Worm (Caenorhabditis elegans) whole organism, early embryonic: ENCODE data around the gene acr-14.

Source experiments
- B0310.2 ChIP-seq: sonication (generic microtip); optimal IDR thresholded peaks from 2 replicates; lab custom pipeline; 2016; ENCODE audit warnings: mild to moderate bottlenecking, missing genetic modification characterization, missing compliant biosample characterization
- F13C5.2 ChIP-seq: sonication (generic microtip); optimal IDR thresholded peaks from 2 replicates; lab custom pipeline; 2017; ENCODE audit warnings: mild to moderate bottlenecking, missing genetic modification characterization, inconsistent platforms, missing compliant biosample characterization
- aly-1 ChIP-seq: sonication (generic microtip); optimal IDR thresholded peaks from 2 replicates; lab custom pipeline; 2016; ENCODE audit warnings: missing genetic modification characterization, missing compliant biosample characterization
- ama-1 ChIP-seq: fragments of 150-350 bp; optimal IDR thresholded peaks from 2 replicates; lab custom pipeline; 2014
- ceh-13 ChIP-seq: fragments of 200-800 bp; sonication (Bioruptor generic); optimal IDR thresholded peaks from 2 replicates; lab custom pipeline; 2018; ENCODE audit warnings: mild to moderate bottlenecking, missing genetic modification characterization, missing compliant biosample characterization
- ceh-36 ChIP-seq: sonication (generic microtip); optimal IDR thresholded peaks from 2 replicates; lab custom pipeline; 2016; ENCODE audit warnings: missing genetic modification characterization, inconsistent platforms, missing compliant biosample characterization
- ets-7 ChIP-seq: sonication (generic microtip); optimal IDR thresholded peaks from 2 replicates; lab custom pipeline; 2016; ENCODE audit warnings: missing genotype, missing genetic modification characterization, missing compliant biosample characterization
- flt-1 ChIP-seq: fragments of 200-800 bp; sonication (Bioruptor generic); IDR thresholded peaks from 2 replicates; pipeline ENCODE4 v1.3.6; 2022; ENCODE audit warnings: missing genetic modification characterization, missing compliant biosample characterization
- hmbx-1 ChIP-seq: sonication (generic microtip); optimal IDR thresholded peaks from 2 replicates; lab custom pipeline; 2016; ENCODE audit warnings: mild to moderate bottlenecking, missing genetic modification characterization, missing compliant biosample characterization
- hmg-4 ChIP-seq: fragments of 200-800 bp; sonication (Bioruptor generic); optimal IDR thresholded peaks from 2 replicates; lab custom pipeline; 2018; ENCODE audit warnings: mild to moderate bottlenecking, missing genetic modification characterization, missing compliant biosample characterization
- hnd-1 ChIP-seq: sonication (generic microtip); optimal IDR thresholded peaks from 2 replicates; lab custom pipeline; 2016; ENCODE audit warnings: missing genetic modification characterization, missing compliant biosample characterization
- pes-1 ChIP-seq: fragments of 200-800 bp; sonication (Bioruptor generic); IDR thresholded peaks from 2 replicates; pipeline ENCODE4 v1.3.6; 2022; ENCODE audit warnings: missing genetic modification reagents, missing genetic modification characterization, missing compliant biosample characterization
- scrt-1 ChIP-seq: fragments of 200-800 bp; sonication (Bioruptor generic); IDR thresholded peaks from 2 replicates; pipeline ENCODE4 v1.3.6; 2022; ENCODE audit warnings: missing genetic modification characterization, missing compliant biosample characterization
- sea-1 ChIP-seq: fragments of 200-800 bp; sonication (Bioruptor generic); conservative IDR thresholded peaks from 2 replicates; pipeline ENCODE4 v1.3.6; 2022; ENCODE audit warnings: missing genetic modification characterization, missing compliant biosample characterization
- tbx-11 ChIP-seq: fragments of 200-800 bp; sonication (Bioruptor generic); IDR thresholded peaks from 2 replicates; pipeline ENCODE4 v1.3.6; 2022; ENCODE audit warnings: missing genetic modification characterization, missing compliant biosample characterization
- tbx-37 ChIP-seq: fragments of 200-800 bp; sonication (Bioruptor generic); conservative IDR thresholded peaks from 2 replicates; pipeline ENCODE4 v1.3.6; 2022; ENCODE audit warnings: missing genetic modification reagents, missing genetic modification characterization, missing compliant biosample characterization
- tra-4 ChIP-seq: sonication (generic microtip); optimal IDR thresholded peaks from 2 replicates; lab custom pipeline; 2017; ENCODE audit warnings: missing genetic modification characterization, missing compliant biosample characterization

The acr-14 gene

ce11 chrII:8136818-8137217 is 40.2 kb downstream of the acr-14 start, which contains the start of gene ctns-1:
Gene ctns-1 (minus strand): TSS chrII:8136918.
- TF ChIP-seq tbx-11 (GFP tag; lab: Robert Waterston, UW) (no peak), ceh-36 (tag; lab: Kevin White, UChicago) (no peak), F13C5.2 (tag; lab: Kevin White, UChicago) (no peak), ets-7 (tag; lab: Kevin White, UChicago) (no peak), tbx-37 (GFP tag; lab: Robert Waterston, UW) (no peak), tra-4 (tag; lab: Kevin White, UChicago) (no peak), pes-1 (no peak), B0310.2 (tag; lab: Kevin White, UChicago) (no peak), scrt-1 (GFP tag; lab: Robert Waterston, UW) (no peak), hmg-4 (no peak), hmbx-1 (tag; lab: Kevin White, UChicago) (no peak), sea-1 (no peak)

DNA sequence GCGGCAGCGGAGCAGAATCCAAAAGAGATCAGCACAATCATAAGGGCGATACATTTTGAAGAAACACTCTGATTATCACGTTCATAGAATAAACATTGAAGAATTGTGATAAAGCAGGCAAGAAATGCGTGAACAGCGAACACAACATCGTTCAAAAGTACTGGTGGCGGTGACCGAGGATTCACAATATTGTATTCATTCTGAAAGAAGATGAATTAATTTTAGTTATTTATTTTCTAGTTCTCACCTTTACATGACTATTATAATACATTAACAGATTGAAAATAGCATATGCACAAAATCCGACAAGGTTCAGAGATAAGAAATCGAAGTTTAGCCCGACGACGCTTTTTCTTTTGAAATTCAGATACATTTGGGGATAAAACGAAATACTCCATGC is 41.0 kb downstream of the acr-14 start:
- TF ChIP-seq sea-1 (no peak), flt-1 (no peak), ama-1 (lab: Kevin White, UChicago) (no peak), scrt-1 (GFP tag; lab: Robert Waterston, UW) (no peak), hnd-1 (no peak), tbx-11 (GFP tag; lab: Robert Waterston, UW) (no peak), ceh-36 (tag; lab: Kevin White, UChicago) (no peak), B0310.2 (tag; lab: Kevin White, UChicago) (no peak), ets-7 (tag; lab: Kevin White, UChicago) (no peak), tbx-37 (GFP tag; lab: Robert Waterston, UW) (no peak), aly-1 (tag; lab: Kevin White, UChicago) (no peak)

DNA sequence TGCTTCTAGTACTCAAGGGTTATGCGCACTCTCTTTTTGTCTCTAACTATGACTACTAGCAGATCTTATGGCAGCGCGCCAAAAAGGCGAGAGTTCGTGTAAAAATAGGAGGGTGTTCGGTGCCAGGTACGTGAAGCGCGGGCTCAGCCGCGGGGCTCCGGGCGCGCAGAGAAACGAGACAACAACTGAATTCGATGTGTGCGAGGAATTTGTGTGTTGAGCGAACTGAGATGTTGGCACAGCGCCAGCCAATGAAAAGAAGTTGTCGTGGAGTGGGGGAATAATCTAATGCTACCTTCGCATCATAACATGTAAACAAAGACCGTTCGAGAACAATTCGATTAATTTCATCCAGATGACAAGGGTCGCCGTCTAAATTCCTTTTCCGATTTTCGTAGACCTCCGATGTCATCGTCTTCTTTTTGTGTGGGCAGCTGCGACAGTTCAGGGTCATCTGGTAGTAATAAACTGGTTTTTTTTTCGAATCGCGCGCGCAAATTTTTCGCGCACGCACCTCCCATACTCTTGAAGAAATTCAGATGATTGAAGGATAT is 45.5 kb downstream of the acr-14 start:
- TF ChIP-seq hnd-1 (no peak), pes-1 (peak; percentile 3; the same call in 1 of the 2 replicates), ama-1 (lab: Kevin White, UChicago) (no peak)

ce11 chrII:8130792-8131191 is 46.2 kb downstream of the acr-14 start:
- no peak for TF ChIP-seq ama-1 (lab: Kevin White, UChicago)

DNA sequence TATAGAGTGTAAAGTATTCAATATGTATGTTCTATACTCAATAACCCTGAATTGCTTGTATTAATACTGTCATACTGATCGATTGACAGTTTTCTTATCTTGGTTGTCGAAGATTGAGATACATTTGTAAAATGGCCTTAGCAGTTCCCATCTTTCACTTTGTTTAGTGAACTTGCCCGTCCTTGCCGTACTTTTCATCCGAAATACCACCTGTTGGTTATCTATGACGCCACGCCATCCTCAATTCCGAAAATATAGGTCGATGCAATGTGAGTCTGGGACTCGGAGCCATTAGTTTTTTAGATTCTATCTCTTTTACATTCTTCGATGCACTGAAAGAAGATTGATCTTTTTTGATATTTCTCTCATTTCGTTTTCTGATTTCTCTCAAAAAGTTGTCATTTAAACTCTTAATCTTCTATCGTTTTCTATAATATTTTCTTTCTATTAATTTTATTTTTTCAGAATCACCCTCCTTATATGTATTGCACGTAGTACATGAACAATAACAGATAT is 47.4 kb downstream of the acr-14 start, which contains the start of gene ulp-4:
Gene ulp-4 (plus strand): TSS at position 466 of the 516 bp plus-strand sequence.
- TF ChIP-seq pes-1 (no peak), tra-4 (tag; lab: Kevin White, UChicago) (no peak)

DNA sequence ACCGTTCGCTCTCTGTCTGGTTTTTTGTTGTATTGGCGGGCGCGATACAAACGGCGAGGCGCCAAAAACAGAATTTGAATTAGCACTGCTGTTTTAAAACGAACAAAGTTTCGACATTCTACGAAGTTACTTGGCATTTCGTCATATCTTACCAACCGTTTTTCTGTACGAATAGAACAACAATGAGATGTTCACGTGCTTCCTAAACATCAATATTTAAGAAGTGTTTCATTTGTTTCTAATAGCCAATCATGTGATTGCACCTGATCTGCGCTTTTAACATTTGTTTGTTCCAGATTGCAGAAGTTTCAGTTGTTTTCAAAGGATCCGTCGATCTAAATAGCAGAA is 48.0 kb downstream of the acr-14 start:
- TF ChIP-seq hnd-1 (no peak), hmg-4 (peak; percentile 13)

ce11 chrII:8128273-8129039 is 48.5 kb downstream of the acr-14 start:
- TF ChIP-seq aly-1 (tag; lab: Kevin White, UChicago) (peak; percentile 76), sea-1 (0 out of 2 replicates have a peak, but pooled peaks have one; percentile 32), B0310.2 (tag; lab: Kevin White, UChicago) (no peak), tbx-37 (GFP tag; lab: Robert Waterston, UW) (peak; percentile 50; the same call in 1 of the 2 replicates), hnd-1 (no peak), ets-7 (tag; lab: Kevin White, UChicago) (peak; percentile 35), pes-1 (peak; percentile 38; the same call in 1 of the 2 replicates), flt-1 (0 out of 2 replicates have a peak, but pooled peaks have one; percentile 43), hmbx-1 (tag; lab: Kevin White, UChicago) (no peak), F13C5.2 (tag; lab: Kevin White, UChicago) (peak; percentile 64), hmg-4 (peak; percentile 91), scrt-1 (GFP tag; lab: Robert Waterston, UW) (peak; percentile 64; the same call in 1 of the 2 replicates), tra-4 (tag; lab: Kevin White, UChicago) (no peak), ceh-13 (GFP tag; lab: Kevin White, UChicago) (no peak), ama-1 (lab: Kevin White, UChicago) (no peak)

DNA sequence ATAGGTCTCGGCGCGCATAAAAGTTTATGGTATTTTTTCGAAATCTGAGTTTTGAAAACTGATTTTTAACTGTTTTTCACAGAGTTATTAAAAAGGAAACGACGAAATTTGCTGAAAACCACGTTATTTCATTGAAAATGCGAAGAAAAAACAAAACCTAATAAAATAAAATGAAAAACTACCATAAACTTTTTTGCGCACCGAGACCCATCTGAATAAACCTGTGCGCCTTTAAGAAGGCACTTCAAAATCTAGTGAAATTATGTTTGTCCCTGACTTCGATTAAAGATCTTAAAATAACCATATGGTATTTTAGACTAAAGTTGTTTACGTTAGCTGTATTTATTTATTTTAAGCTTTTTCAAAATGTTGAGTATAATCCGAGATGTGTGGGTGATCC is 49.2 kb downstream of the acr-14 start:
- TF ChIP-seq hmbx-1 (tag; lab: Kevin White, UChicago) (no peak), B0310.2 (tag; lab: Kevin White, UChicago) (no peak), tbx-11 (GFP tag; lab: Robert Waterston, UW) (no peak), tbx-37 (GFP tag; lab: Robert Waterston, UW) (no peak), tra-4 (tag; lab: Kevin White, UChicago) (no peak), ama-1 (lab: Kevin White, UChicago) (no peak), scrt-1 (GFP tag; lab: Robert Waterston, UW) (no peak), F13C5.2 (tag; lab: Kevin White, UChicago) (no peak), aly-1 (tag; lab: Kevin White, UChicago) (no peak), sea-1 (no peak), flt-1 (no peak), pes-1 (no peak), hnd-1 (no peak), ets-7 (tag; lab: Kevin White, UChicago) (no peak), ceh-36 (tag; lab: Kevin White, UChicago) (no peak), ceh-13 (GFP tag; lab: Kevin White, UChicago) (no peak), hmg-4 (no peak)
